Worm (Caenorhabditis elegans) whole organism, L4 larva: ENCODE measurements around the gene npr-25.
A peak's percentile ranks its signal among the peaks of the same experiment; 100 is the strongest.

ENCODE experiments used
- F10B5.3 ChIP-seq: sonication (generic microtip); optimal IDR thresholded peaks from 2 replicates; lab custom pipeline; 2016; ENCODE audit warnings: mild to moderate bottlenecking, missing genetic modification characterization, missing compliant biosample characterization
- F37D6.2 ChIP-seq: sonication (generic microtip); optimal IDR thresholded peaks from 2 replicates; lab custom pipeline; 2016; ENCODE audit warnings: mild to moderate bottlenecking, missing genetic modification characterization, missing compliant biosample characterization
- F44E2.7 ChIP-seq: fragments of 200-800 bp; sonication (Bioruptor generic); IDR thresholded peaks from 2 replicates; pipeline ENCODE4 v2.1.2; 2022; ENCODE audit warnings: missing genetic modification characterization, missing compliant biosample characterization
- F49E8.2 ChIP-seq: sonication (generic microtip); optimal IDR thresholded peaks from 2 replicates; lab custom pipeline; 2016; ENCODE audit warnings: missing compliant biosample characterization, mild to moderate bottlenecking, missing genetic modification characterization, borderline replicate concordance
- R02D3.7 ChIP-seq: fragments of 150-350 bp; sonication (generic microtip); optimal IDR thresholded peaks from 3 replicates; lab custom pipeline; 2014; ENCODE audit warnings: missing biosample characterization, missing genetic modification characterization
- T20F7.1 ChIP-seq: fragments of 200-800 bp; sonication (Bioruptor generic); optimal IDR thresholded peaks from 2 replicates; lab custom pipeline; 2018; ENCODE audit warnings: mild to moderate bottlenecking, missing genetic modification characterization, missing compliant biosample characterization
- T26A8.4 ChIP-seq: fragments of 200-800 bp; sonication (Bioruptor generic); IDR thresholded peaks from 2 replicates; pipeline ENCODE4 v1.3.6; 2022; ENCODE audit warnings: missing genetic modification characterization, missing compliant biosample characterization
- Y105C5A.15 ChIP-seq: fragments of 200-800 bp; sonication (Bioruptor generic); IDR thresholded peaks from 2 replicates; pipeline ENCODE4 v1.3.6; 2022; ENCODE audit warnings: missing genetic modification characterization, missing compliant biosample characterization
- Y5F2A.4 ChIP-seq: fragments of 200-800 bp; sonication (Bioruptor generic); optimal IDR thresholded peaks from 2 replicates; lab custom pipeline; 2018; ENCODE audit warnings: mild to moderate bottlenecking, missing genetic modification characterization, missing compliant biosample characterization
- ZK337.2 ChIP-seq: fragments of 200-800 bp; sonication (Bioruptor generic); IDR thresholded peaks from 2 replicates; pipeline ENCODE4 v1.3.6; 2022; ENCODE audit warnings: missing genetic modification reagents, missing genetic modification characterization, missing compliant biosample characterization
- ZK546.5 ChIP-seq, 2 experiments: sonication (generic microtip); optimal IDR thresholded peaks; 2 replicates each; lab custom pipeline; 2017; ENCODE audit warnings: missing biosample characterization in 2 of 2, missing genetic modification characterization in 2 of 2
- aha-1 ChIP-seq: fragments of 150-350 bp; peaks from one replicate; lab custom pipeline; 2014; ENCODE audit warnings: missing biosample characterization, missing genetic modification characterization
- ama-1 ChIP-seq: fragments of 150-350 bp; optimal IDR thresholded peaks from 2 replicates; lab custom pipeline; 2014; ENCODE audit warnings: inconsistent platforms, mixed read lengths
- attf-4 ChIP-seq: sonication (generic microtip); optimal IDR thresholded peaks from 3 replicates; lab custom pipeline; 2017; ENCODE audit warnings: missing biosample characterization, missing genetic modification characterization
- ceh-28 ChIP-seq: fragments of 150-350 bp; optimal IDR thresholded peaks from 2 replicates; lab custom pipeline; 2014; ENCODE audit warnings: missing biosample characterization, missing genetic modification reagents, missing genetic modification characterization
- daf-19 ChIP-seq: fragments of 200-800 bp; sonication (Bioruptor generic); conservative IDR thresholded peaks from 2 replicates; pipeline ENCODE4 v1.3.6; 2022; ENCODE audit warnings: missing genetic modification characterization, missing compliant biosample characterization
- dmd-6 ChIP-seq: fragments of 200-800 bp; sonication (Bioruptor generic); IDR thresholded peaks from 2 replicates; pipeline ENCODE4 v1.3.6; 2022; ENCODE audit warnings: missing genetic modification reagents, missing genetic modification characterization, missing compliant biosample characterization
- dmd-8 ChIP-seq: fragments of 200-800 bp; sonication (Bioruptor generic); IDR thresholded peaks from 2 replicates; pipeline ENCODE4 v1.3.6; 2022; ENCODE audit warnings: missing genetic modification characterization, missing compliant biosample characterization
- dmd-9 ChIP-seq: fragments of 200-800 bp; sonication (Bioruptor generic); IDR thresholded peaks from 2 replicates; pipeline ENCODE4 v1.3.6; 2022; ENCODE audit warnings: missing genetic modification reagents, missing genetic modification characterization, missing compliant biosample characterization
- dpl-1 ChIP-seq: fragments of 150-350 bp; optimal IDR thresholded peaks from 2 replicates; lab custom pipeline; 2014; ENCODE audit warnings: missing biosample characterization, missing genetic modification reagents, missing genetic modification characterization
- egl-43 ChIP-seq: fragments of 200-800 bp; sonication (Bioruptor generic); IDR thresholded peaks from 2 replicates; pipeline ENCODE4 v1.3.6; 2022; ENCODE audit warnings: missing genetic modification reagents, missing genetic modification characterization, missing compliant biosample characterization
- hlh-30 ChIP-seq: sonication (generic microtip); optimal IDR thresholded peaks from 2 replicates; lab custom pipeline; 2017; ENCODE audit warnings: antibody characterized with exemption, mild to moderate bottlenecking, missing genetic modification characterization, missing compliant biosample characterization; ENCODE audit not compliant: insufficient read depth
- hmg-1.1 ChIP-seq: fragments of 200-800 bp; sonication (Bioruptor generic); IDR thresholded peaks from 2 replicates; pipeline ENCODE4 v1.3.6; 2022; ENCODE audit warnings: missing genetic modification reagents, missing genetic modification characterization, missing compliant biosample characterization
- jun-1 ChIP-seq: fragments of 150-350 bp; optimal IDR thresholded peaks from 2 replicates; lab custom pipeline; 2014; ENCODE audit warnings: missing biosample characterization, missing genetic modification reagents, missing genetic modification characterization
- lim-7 ChIP-seq: fragments of 200-800 bp; sonication (Bioruptor generic); IDR thresholded peaks from 2 replicates; pipeline ENCODE4 v1.3.6; 2022; ENCODE audit warnings: missing genetic modification characterization, missing compliant biosample characterization
- lin-13 ChIP-seq: fragments of 150-350 bp; optimal IDR thresholded peaks from 2 replicates; lab custom pipeline; 2014; ENCODE audit warnings: missing biosample characterization, missing genetic modification reagents, missing genetic modification characterization
- lin-15B ChIP-seq: fragments of 150-350 bp; sonication (generic microtip); optimal IDR thresholded peaks from 3 replicates; lab custom pipeline; 2014; ENCODE audit warnings: missing biosample characterization, missing genetic modification characterization
- lin-29 ChIP-seq: fragments of 200-800 bp; sonication (Bioruptor generic); IDR thresholded peaks from 2 replicates; pipeline ENCODE4 v1.3.6; 2022; ENCODE audit warnings: missing genetic modification reagents, missing genetic modification characterization, missing compliant biosample characterization
- lir-3 ChIP-seq: sonication (generic microtip); optimal IDR thresholded peaks from 2 replicates; lab custom pipeline; 2016; ENCODE audit warnings: mild to moderate bottlenecking, missing genetic modification characterization, missing compliant biosample characterization
- mdl-1 ChIP-seq, 2 experiments: fragments of 150-350 bp in 1 of 2; sonication (generic microtip) in 1 of 2; optimal IDR thresholded peaks; 2 replicates each; lab custom pipeline; 2014 to 2017; ENCODE audit warnings: missing biosample characterization in 2 of 2, missing genetic modification characterization in 2 of 2
- mxl-3 ChIP-seq: fragments of 200-800 bp; sonication (Bioruptor generic); optimal IDR thresholded peaks from 2 replicates; lab custom pipeline; 2018; ENCODE audit warnings: mild to moderate bottlenecking, missing genetic modification characterization, missing compliant biosample characterization
- nhr-102 ChIP-seq: sonication (generic microtip); optimal IDR thresholded peaks from 2 replicates; lab custom pipeline; 2016; ENCODE audit warnings: mild to moderate bottlenecking, missing genetic modification characterization, moderate library complexity, missing compliant biosample characterization
- nhr-11 ChIP-seq: fragments of 150-350 bp; optimal IDR thresholded peaks from 2 replicates; lab custom pipeline; 2014; ENCODE audit warnings: missing biosample characterization, missing genetic modification characterization
- nhr-111 ChIP-seq: fragments of 200-800 bp; sonication (Bioruptor generic); optimal IDR thresholded peaks from 2 replicates; lab custom pipeline; 2018; ENCODE audit warnings: mild to moderate bottlenecking, missing genetic modification characterization, missing compliant biosample characterization
- nhr-237 ChIP-seq: sonication (generic microtip); optimal IDR thresholded peaks from 2 replicates; lab custom pipeline; 2017; ENCODE audit warnings: missing biosample characterization, missing genetic modification characterization
- nhr-25 ChIP-seq: sonication (generic microtip); optimal IDR thresholded peaks from 2 replicates; lab custom pipeline; 2017; ENCODE audit warnings: missing genetic modification characterization, mild to moderate bottlenecking, missing compliant biosample characterization, antibody characterized with exemption, moderate library complexity, borderline replicate concordance; ENCODE audit not compliant: insufficient read depth
- nhr-48 ChIP-seq: sonication (generic microtip); optimal IDR thresholded peaks from 2 replicates; lab custom pipeline; 2016; ENCODE audit warnings: mild to moderate bottlenecking, missing genetic modification characterization, missing compliant biosample characterization
- nhr-6 ChIP-seq: fragments of 150-350 bp; optimal IDR thresholded peaks from 2 replicates; lab custom pipeline; 2014; ENCODE audit warnings: missing biosample characterization, missing genetic modification characterization
- pqm-1 ChIP-seq: sonication (generic microtip); optimal IDR thresholded peaks from 2 replicates; lab custom pipeline; 2017; ENCODE audit warnings: missing biosample characterization, missing genetic modification characterization
- saeg-2 ChIP-seq: fragments of 200-800 bp; sonication (Bioruptor generic); IDR thresholded peaks from 2 replicates; pipeline ENCODE4 v1.3.6; 2022; ENCODE audit warnings: missing genetic modification reagents, missing genetic modification characterization, missing compliant biosample characterization
- sdz-12 ChIP-seq: fragments of 200-800 bp; sonication (Bioruptor generic); optimal IDR thresholded peaks from 2 replicates; lab custom pipeline; 2018; ENCODE audit warnings: mild to moderate bottlenecking, missing genetic modification characterization, missing compliant biosample characterization
- set-16 ChIP-seq: fragments of 200-800 bp; sonication (Bioruptor generic); IDR thresholded peaks from 2 replicates; pipeline ENCODE4 v1.3.6; 2022; ENCODE audit warnings: missing genetic modification reagents, missing genetic modification characterization, missing compliant biosample characterization
- spr-1 ChIP-seq: sonication (generic microtip); optimal IDR thresholded peaks from 2 replicates; lab custom pipeline; 2016; ENCODE audit warnings: mild to moderate bottlenecking, missing genetic modification characterization, missing compliant biosample characterization
- tag-97 ChIP-seq: fragments of 200-800 bp; sonication (Bioruptor generic); IDR thresholded peaks from 2 replicates; pipeline ENCODE4 v1.3.6; 2022; ENCODE audit warnings: missing genetic modification characterization, missing compliant biosample characterization
- tra-1 ChIP-seq: fragments of 200-800 bp; sonication (Bioruptor generic); IDR thresholded peaks from 2 replicates; pipeline ENCODE4 v1.3.6; 2022; ENCODE audit warnings: missing genetic modification reagents, missing genetic modification characterization, missing compliant biosample characterization
- unc-130 ChIP-seq: sonication (generic microtip); optimal IDR thresholded peaks from 2 replicates; lab custom pipeline; 2016; ENCODE audit warnings: missing genetic modification reagents, missing genetic modification characterization, missing compliant biosample characterization
- unc-39 ChIP-seq: sonication (generic microtip); optimal IDR thresholded peaks from 2 replicates; lab custom pipeline; 2017; ENCODE audit warnings: missing biosample characterization, missing genetic modification characterization
- unc-62 ChIP-seq, 3 experiments: fragments of 150-350 bp in 1 of 3; sonication (generic microtip); optimal IDR thresholded peaks in 2 of 3; peaks in 1 of 3; 1 replicate in 1 of 3; 2 replicates in 2 of 3; lab custom pipeline; 2014 to 2017; ENCODE audit warnings: missing biosample characterization in 3 of 3, missing genetic modification characterization in 3 of 3, missing genetic modification reagents in 3 of 3, missing genotype in 1 of 3
- zfp-3 ChIP-seq: fragments of 200-800 bp; sonication (Bioruptor generic); conservative IDR thresholded peaks from 2 replicates; pipeline ENCODE4 v1.3.6; 2022; ENCODE audit warnings: missing genetic modification reagents, missing genetic modification characterization, missing compliant biosample characterization
- ztf-11 ChIP-seq: fragments of 150-350 bp; optimal IDR thresholded peaks from 2 replicates; lab custom pipeline; 2014; ENCODE audit warnings: missing biosample characterization, missing genetic modification characterization

Gene npr-25

ce11 chrV:11375150-11375792 lies 22.5 kb upstream of the npr-25 start, which contains the start of gene cnb-1 (continued):
- TF ChIP-seq ceh-28 (tag; lab: Kevin White, UChicago) (peak; percentile 51), aha-1 (tag; lab: Kevin White, UChicago) (no peak), spr-1 (tag; lab: Kevin White, UChicago) (peak; percentile 3), F37D6.2 (tag; lab: Kevin White, UChicago) (peak; percentile 31), unc-62 (GFP tag; optimal IDR thresholded peaks at IDR 0.05 in 1 of 2; lab: Kevin White, UChicago) (peak in 1 of 2 experiments; percentile 91), unc-62 (tag; optimal IDR thresholded peaks at IDR 0.05; lab: Kevin White, UChicago) (no peak), ztf-11 (tag; lab: Kevin White, UChicago) (no peak), hmg-1.1 (GFP tag; lab: Robert Waterston, UW) (peak; percentile 75), nhr-11 (peak; percentile 24), set-16 (no peak; the same call in none of the 2 replicates), nhr-237 (no peak), dmd-8 (GFP tag; lab: Robert Waterston, UW) (no peak), mdl-1 (tag; optimal IDR thresholded peaks at IDR 0.05; lab: Kevin White, UChicago) (peak in 1 of 2 experiments; percentile 8), unc-130 (no peak), F44E2.7 (no peak), Y5F2A.4 (no peak), hlh-30 (tag; lab: Kevin White, UChicago) (peak; percentile 84), F10B5.3 (tag; lab: Kevin White, UChicago) (no peak), T26A8.4 (GFP tag; lab: Robert Waterston, UW) (0 out of 2 replicates have a peak, but pooled peaks have one; percentile 36), zfp-3 (GFP tag; lab: Robert Waterston, UW) (no peak), T20F7.1 (GFP tag; lab: Kevin White, UChicago) (no peak), daf-19 (GFP tag; lab: Robert Waterston, UW) (no peak), lin-29 (GFP tag; lab: Robert Waterston, UW) (no peak), F49E8.2 (tag; lab: Kevin White, UChicago) (no peak), saeg-2 (GFP tag; lab: Robert Waterston, UW) (no peak), nhr-48 (tag; lab: Kevin White, UChicago) (no peak), dmd-6 (GFP tag; lab: Robert Waterston, UW) (peak; percentile 77), sdz-12 (GFP tag; lab: Kevin White, UChicago) (no peak), attf-4 (tag; lab: Kevin White, UChicago) (no peak), ama-1 (lab: Kevin White, UChicago) (no peak), tra-1 (0 out of 2 replicates have a peak, but pooled peaks have one; percentile 26), mxl-3 (GFP tag; lab: Kevin White, UChicago) (no peak), ZK546.5 (tag; optimal IDR thresholded peaks at IDR 0.05; lab: Kevin White, UChicago) (no peak), lin-15B (no peak), nhr-102 (no peak), tag-97 (no peak), ZK337.2 (GFP tag; lab: Robert Waterston, UW) (peak; percentile 91), lin-13 (GFP tag; lab: Kevin White, UChicago) (no peak), lir-3 (tag; lab: Kevin White, UChicago) (no peak), R02D3.7 (tag; lab: Kevin White, UChicago) (no peak), dpl-1 (GFP tag; lab: Kevin White, UChicago) (no peak), dmd-9 (GFP tag; lab: Robert Waterston, UW) (no peak), nhr-6 (no peak), lim-7 (GFP tag; lab: Robert Waterston, UW) (no peak), pqm-1 (tag; lab: Kevin White, UChicago) (peak; percentile 19), egl-43 (GFP tag; lab: Robert Waterston, UW) (peak; percentile 73; the same call in 1 of the 2 replicates), nhr-25 (tag; lab: Kevin White, UChicago) (no peak), nhr-111 (no peak), Y105C5A.15 (GFP tag; lab: Robert Waterston, UW) (no peak), jun-1 (no peak), unc-39 (tag; lab: Kevin White, UChicago) (no peak)
